Fruit fly (Drosophila melanogaster) whole organism, pupa: ENCODE measurements around the gene Muc68Ca.

Source experiments
- CG10348 ChIP-seq: fragments of 200-800 bp; sonication (Bioruptor generic); IDR thresholded peaks from 2 replicates; pipeline ENCODE4 v1.3.6; 2022; ENCODE audit warnings: missing biosample characterization, missing genetic modification characterization
- CG34367 ChIP-seq: fragments of 200-800 bp; sonication (Bioruptor generic); optimal IDR thresholded peaks from 2 replicates; lab custom pipeline; 2018; ENCODE audit warnings: missing biosample characterization, mild to moderate bottlenecking, missing genetic modification characterization
- EcR ChIP-seq: fragments of 200-800 bp; sonication (Bioruptor generic); optimal IDR thresholded peaks from 3 replicates; lab custom pipeline; 2019; ENCODE audit warnings: missing biosample characterization, missing genetic modification characterization, mild to moderate bottlenecking, moderate library complexity, missing genetic modification reagents
- Ets98B ChIP-seq: fragments of 200-800 bp; sonication (Bioruptor generic); IDR thresholded peaks from 2 replicates; pipeline ENCODE4 v1.3.6; 2022; ENCODE audit warnings: missing biosample characterization, missing genetic modification characterization
- fd96Ca ChIP-seq: fragments of 200-800 bp; sonication (Bioruptor generic); IDR thresholded peaks from 3 replicates; pipeline ENCODE4 v1.3.6; 2022; ENCODE audit warnings: missing biosample characterization, missing genetic modification characterization

DNA sequence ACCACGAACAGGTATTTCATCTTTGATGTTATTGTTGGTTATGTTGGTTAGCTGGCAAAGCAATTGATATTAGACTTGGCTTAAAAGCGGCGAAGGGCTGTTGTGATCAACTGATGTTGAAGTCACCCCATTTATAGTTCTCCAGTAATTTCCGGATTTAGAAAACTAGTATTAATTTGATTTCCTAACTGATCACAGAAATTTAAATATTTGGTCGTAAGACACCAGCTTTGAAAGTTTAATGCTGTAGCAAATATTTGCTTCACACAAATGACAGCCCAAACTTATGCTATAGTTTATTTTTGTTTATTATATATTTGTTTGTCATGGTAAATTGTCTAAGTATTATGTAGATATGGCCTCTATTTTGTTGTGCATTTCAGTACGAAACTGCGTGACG is 37.8 kb downstream of the Muc68Ca start, which contains the start of gene CG33269:
- TF ChIP-seq fd96Ca (GFP tag; lab: Robert Waterston, UW) (no peak), EcR (GFP tag; lab: Kevin White, UChicago) (no peak), CG34367 (tag; lab: Kevin White, UChicago) (no peak), CG10348 (GFP tag; lab: Robert Waterston, UW) (no peak), Ets98B (no peak)
